Fruit fly (Drosophila melanogaster) whole organism, embryonic: ENCODE measurements around the gene CG4301.

Source experiments
- BEAF-32 ChIP-seq: fragments of 200-800 bp; sonication (Bioruptor generic); optimal IDR thresholded peaks from 3 replicates; lab custom pipeline; 2017; ENCODE audit warnings: missing biosample characterization, missing genetic modification characterization, mild to moderate bottlenecking, moderate library complexity, missing genetic modification reagents
- Bgb ChIP-seq: fragments of 200-800 bp; sonication (Bioruptor generic); IDR thresholded peaks from 2 replicates; pipeline ENCODE4 v1.3.6; 2022; ENCODE audit warnings: missing biosample characterization, missing genetic modification characterization; ENCODE audit not compliant: partially characterized antibody
- CG10274 ChIP-seq: fragments of 200-800 bp; sonication (Bioruptor generic); optimal IDR thresholded peaks from 3 replicates; lab custom pipeline; 2017; ENCODE audit warnings: missing biosample characterization, mild to moderate bottlenecking, missing genetic modification characterization
- CG10543 ChIP-seq: fragments of 200-800 bp; sonication (Bioruptor generic); optimal IDR thresholded peaks from 3 replicates; lab custom pipeline; 2017; ENCODE audit warnings: missing biosample characterization, mild to moderate bottlenecking, missing genetic modification characterization, moderate library complexity
- CG10654 ChIP-seq: fragments of 200-800 bp; sonication (Bioruptor generic); optimal IDR thresholded peaks from 2 replicates; lab custom pipeline; 2016; ENCODE audit warnings: missing biosample characterization, missing genetic modification characterization
- CG11093 ChIP-seq: fragments of 200-800 bp; sonication (Bioruptor generic); IDR thresholded peaks from 3 replicates; pipeline ENCODE4 v1.3.6; 2022; ENCODE audit warnings: missing biosample characterization, missing genetic modification characterization
- CG11456 ChIP-seq: fragments of 200-800 bp; sonication (Bioruptor generic); IDR thresholded peaks from 3 replicates; pipeline ENCODE4 v1.3.6; 2022; ENCODE audit warnings: missing biosample characterization, missing genetic modification characterization
- CG12391 ChIP-seq: fragments of 200-800 bp; sonication (Bioruptor generic); optimal IDR thresholded peaks from 3 replicates; lab custom pipeline; 2018; ENCODE audit warnings: missing biosample characterization, mild to moderate bottlenecking, missing genetic modification characterization, moderate library complexity
- CG15073 ChIP-seq: fragments of 200-800 bp; sonication (Bioruptor generic); optimal IDR thresholded peaks from 2 replicates; lab custom pipeline; 2016; ENCODE audit warnings: missing biosample characterization, missing genetic modification characterization
- CG15479 ChIP-seq: fragments of 200-800 bp; sonication (Bioruptor generic); optimal IDR thresholded peaks from 3 replicates; lab custom pipeline; 2019; ENCODE audit warnings: missing biosample characterization, mild to moderate bottlenecking, missing genetic modification characterization, moderate library complexity
- CG1602 ChIP-seq: fragments of 200-800 bp; sonication (Bioruptor generic); optimal IDR thresholded peaks from 3 replicates; lab custom pipeline; 2016; ENCODE audit warnings: missing biosample characterization, missing genetic modification characterization
- CG3065 ChIP-seq: fragments of 200-800 bp; sonication (Bioruptor generic); optimal IDR thresholded peaks from 2 replicates; lab custom pipeline; 2016; ENCODE audit warnings: missing biosample characterization, missing genetic modification characterization
- CG31365 ChIP-seq: fragments of 200-800 bp; sonication (Bioruptor generic); optimal IDR thresholded peaks from 2 replicates; lab custom pipeline; 2018; ENCODE audit warnings: missing biosample characterization, mild to moderate bottlenecking, missing genetic modification characterization
- CG3281 ChIP-seq: fragments of 200-800 bp; sonication (Bioruptor generic); optimal IDR thresholded peaks from 3 replicates; lab custom pipeline; 2017; ENCODE audit warnings: missing biosample characterization, mild to moderate bottlenecking, missing genetic modification characterization
- CG4282 ChIP-seq: fragments of 200-800 bp; sonication (Bioruptor generic); optimal IDR thresholded peaks from 2 replicates; lab custom pipeline; 2016; ENCODE audit warnings: missing biosample characterization, missing genetic modification characterization
- CG5180 ChIP-seq: fragments of 200-800 bp; sonication (Bioruptor generic); optimal IDR thresholded peaks from 3 replicates; lab custom pipeline; 2017; ENCODE audit warnings: missing biosample characterization, missing genetic modification characterization, mild to moderate bottlenecking, moderate library complexity, missing genetic modification reagents
- CG6654 ChIP-seq: fragments of 200-800 bp; sonication (Bioruptor generic); optimal IDR thresholded peaks from 2 replicates; lab custom pipeline; 2017; ENCODE audit warnings: missing biosample characterization, mild to moderate bottlenecking, missing genetic modification characterization
- CG6854 ChIP-seq: fragments of 200-800 bp; sonication (Bioruptor generic); optimal IDR thresholded peaks from 3 replicates; lab custom pipeline; 2017; ENCODE audit warnings: missing biosample characterization, mild to moderate bottlenecking, missing genetic modification characterization
- CG9727 ChIP-seq: fragments of 200-800 bp; sonication (Bioruptor generic); optimal IDR thresholded peaks from 3 replicates; lab custom pipeline; 2017; ENCODE audit warnings: missing biosample characterization, mild to moderate bottlenecking, missing genetic modification characterization
- CG9797 ChIP-seq: fragments of 200-800 bp; sonication (Bioruptor generic); optimal IDR thresholded peaks from 3 replicates; lab custom pipeline; 2018; ENCODE audit warnings: missing biosample characterization, mild to moderate bottlenecking, missing genetic modification characterization
- Dref ChIP-seq: fragments of 200-800 bp; sonication (Bioruptor generic); IDR thresholded peaks from 2 replicates; pipeline ENCODE4 v1.3.6; 2022; ENCODE audit warnings: missing biosample characterization, missing genetic modification characterization
- ERR ChIP-seq: fragments of 200-800 bp; sonication (Bioruptor generic); optimal IDR thresholded peaks from 2 replicates; lab custom pipeline; 2016; ENCODE audit warnings: missing biosample characterization, missing genetic modification characterization
- HLH4C ChIP-seq: fragments of 200-800 bp; sonication (Bioruptor generic); IDR thresholded peaks from 3 replicates; pipeline ENCODE4 v1.3.6; 2022; ENCODE audit warnings: missing biosample characterization, missing genetic modification characterization; ENCODE audit not compliant: partially characterized antibody
- Hr51 ChIP-seq, 2 experiments: fragments of 200-800 bp; sonication (Bioruptor generic); optimal IDR thresholded peaks; 2 replicates in 1 of 2; 3 replicates in 1 of 2; lab custom pipeline; 2016 to 2018; ENCODE audit warnings: missing biosample characterization in 2 of 2, missing genetic modification characterization in 2 of 2, mild to moderate bottlenecking in 1 of 2, moderate library complexity in 1 of 2
- Meics ChIP-seq: fragments of 200-800 bp; sonication (Bioruptor generic); optimal IDR thresholded peaks from 2 replicates; lab custom pipeline; 2017; ENCODE audit warnings: missing biosample characterization, mild to moderate bottlenecking, missing genetic modification characterization
- Myb ChIP-seq: fragments of 200-800 bp; sonication (Bioruptor generic); optimal IDR thresholded peaks from 2 replicates; lab custom pipeline; 2016; ENCODE audit warnings: missing biosample characterization, missing genetic modification characterization
- NC2β ChIP-seq: fragments of 200-800 bp; sonication (Bioruptor generic); optimal IDR thresholded peaks from 2 replicates; lab custom pipeline; 2016; ENCODE audit warnings: missing biosample characterization, missing genetic modification characterization
- Nf-YC ChIP-seq: fragments of 200-800 bp; optimal IDR thresholded peaks from 3 replicates; lab custom pipeline; 2019; ENCODE audit warnings: missing biosample characterization, mild to moderate bottlenecking, missing genetic modification characterization, moderate library complexity
- Stat92E ChIP-seq, 3 experiments: fragments of >200 bp in 2 of 3; fragments of 200-800 bp in 1 of 3; sonication (Bioruptor generic) in 1 of 3; optimal IDR thresholded peaks; 2 replicates each; lab custom pipeline; 2017 to 2019; ENCODE audit warnings: missing biosample characterization in 3 of 3, missing genetic modification characterization in 3 of 3, mild to moderate bottlenecking in 1 of 3, moderate library complexity in 1 of 3
- Vsx1 ChIP-seq: fragments of 200-800 bp; sonication (Bioruptor generic); optimal IDR thresholded peaks from 2 replicates; lab custom pipeline; 2017; ENCODE audit warnings: missing biosample characterization, mild to moderate bottlenecking, missing genetic modification characterization, missing genetic modification reagents
- Xbp1 ChIP-seq: fragments of 200-800 bp; sonication (Bioruptor generic); optimal IDR thresholded peaks from 3 replicates; lab custom pipeline; 2016; ENCODE audit warnings: missing biosample characterization, mild to moderate bottlenecking, missing genetic modification characterization
- aop ChIP-seq: fragments of 200-800 bp; sonication (Bioruptor generic); IDR thresholded peaks from 2 replicates; pipeline ENCODE4 v1.3.6; 2022; ENCODE audit warnings: missing biosample characterization, missing genetic modification characterization
- ara ChIP-seq: fragments of 200-800 bp; sonication (Bioruptor generic); IDR thresholded peaks from 2 replicates; pipeline ENCODE4 v1.3.6; 2022; ENCODE audit warnings: missing biosample characterization, missing genetic modification characterization
- ash1 ChIP-seq: fragments of 200-800 bp; sonication (Bioruptor generic); optimal IDR thresholded peaks from 2 replicates; lab custom pipeline; 2018; ENCODE audit warnings: missing biosample characterization, mild to moderate bottlenecking, missing genetic modification characterization
- cas ChIP-seq: fragments of 200-800 bp; sonication (Bioruptor generic); IDR thresholded peaks from 2 replicates; pipeline ENCODE4 v1.3.6; 2022; ENCODE audit warnings: missing biosample characterization, missing genetic modification characterization
- ci ChIP-seq: fragments of 200-800 bp; sonication (Bioruptor generic); IDR thresholded peaks from 3 replicates; pipeline ENCODE4 v1.3.6; 2022; ENCODE audit warnings: missing biosample characterization, missing genetic modification characterization
- ham ChIP-seq: fragments of 200-800 bp; sonication (Bioruptor generic); IDR thresholded peaks from 2 replicates; pipeline ENCODE4 v1.3.6; 2022; ENCODE audit warnings: missing biosample characterization, missing genetic modification characterization
- lbe ChIP-seq: fragments of 200-800 bp; sonication (Bioruptor generic); optimal IDR thresholded peaks from 2 replicates; lab custom pipeline; 2016; ENCODE audit warnings: missing biosample characterization, mild to moderate bottlenecking, missing genetic modification characterization
- lilli ChIP-seq: fragments of 200-800 bp; sonication (Bioruptor generic); optimal IDR thresholded peaks from 3 replicates; lab custom pipeline; 2016; ENCODE audit warnings: missing biosample characterization, missing genetic modification characterization
- oc ChIP-seq: fragments of 200-800 bp; sonication (Bioruptor generic); optimal IDR thresholded peaks from 2 replicates; lab custom pipeline; 2018; ENCODE audit warnings: missing biosample characterization, mild to moderate bottlenecking, missing genetic modification characterization, moderate library complexity
- sens ChIP-seq: fragments of 200-800 bp; sonication (Bioruptor generic); peaks from one replicate; lab custom pipeline; 2016; ENCODE audit warnings: missing biosample characterization, missing genetic modification characterization
- seq ChIP-seq: fragments of 200-800 bp; sonication (Bioruptor generic); IDR thresholded peaks from 2 replicates; pipeline ENCODE4 v1.3.6; 2022; ENCODE audit warnings: missing biosample characterization, missing genetic modification characterization
- slp2 ChIP-seq: fragments of 200-800 bp; sonication (Bioruptor generic); optimal IDR thresholded peaks from 2 replicates; lab custom pipeline; 2016; ENCODE audit warnings: missing biosample characterization, missing genetic modification characterization
- sna ChIP-seq: fragments of 200-800 bp; sonication (Bioruptor generic); IDR thresholded peaks from 2 replicates; pipeline ENCODE4 v1.3.6; 2022; ENCODE audit warnings: missing biosample characterization, missing genetic modification characterization; ENCODE audit not compliant: partially characterized antibody
- sr ChIP-seq: fragments of 200-800 bp; sonication (Bioruptor generic); IDR thresholded peaks from 3 replicates; pipeline ENCODE4 v1.3.6; 2022; ENCODE audit warnings: missing biosample characterization, missing genetic modification characterization
- stwl ChIP-seq: fragments of 200-800 bp; sonication (Bioruptor generic); optimal IDR thresholded peaks from 3 replicates; lab custom pipeline; 2018; ENCODE audit warnings: missing biosample characterization, mild to moderate bottlenecking, missing genetic modification characterization, moderate library complexity
- tap ChIP-seq: fragments of 200-800 bp; optimal IDR thresholded peaks from 3 replicates; lab custom pipeline; 2019; ENCODE audit warnings: missing biosample characterization, mild to moderate bottlenecking, missing genetic modification characterization, moderate library complexity
- tup ChIP-seq: fragments of 200-800 bp; sonication (Bioruptor generic); optimal IDR thresholded peaks from 2 replicates; lab custom pipeline; 2016; ENCODE audit warnings: missing biosample characterization, mild to moderate bottlenecking, missing genetic modification characterization, moderate library complexity
- vfl ChIP-seq: fragments of 200-800 bp; sonication (Bioruptor generic); optimal IDR thresholded peaks from 2 replicates; lab custom pipeline; 2016; ENCODE audit warnings: missing biosample characterization, missing genetic modification characterization
- zen ChIP-seq: fragments of 200-800 bp; sonication (Bioruptor generic); optimal IDR thresholded peaks from 3 replicates; lab custom pipeline; 2018; ENCODE audit warnings: missing biosample characterization, mild to moderate bottlenecking, missing genetic modification characterization, moderate library complexity

Gene CG4301

DNA sequence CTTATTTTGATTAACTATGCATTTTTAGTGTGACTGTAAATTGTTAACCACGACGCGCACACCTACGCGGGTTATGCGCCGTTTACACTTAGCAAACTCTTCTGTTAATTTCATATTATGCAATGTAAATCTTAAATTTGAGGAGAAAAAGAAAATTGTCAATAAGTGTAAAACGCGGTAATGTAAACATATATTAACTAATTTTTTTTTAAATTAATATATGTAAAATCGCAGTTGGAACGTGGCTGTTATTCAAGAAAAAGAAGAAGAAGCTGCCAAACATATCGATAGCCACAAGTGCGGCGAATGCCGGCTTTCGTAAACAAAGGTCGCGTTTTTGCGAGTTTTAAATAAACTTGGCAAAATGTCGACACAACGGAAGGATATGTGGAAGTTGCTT, 13.9 kb upstream of the CG4301 start, which contains the start of the genes TH1 and mei-41 (continued):
- TF ChIP-seq Nf-YC (tag; lab: Kevin White, UChicago) (no peak), CG31365 (tag; lab: Kevin White, UChicago) (no peak), CG10654 (GFP tag; lab: Kevin White, UChicago) (peak; percentile 85), CG10274 (GFP tag; lab: Kevin White, UChicago) (peak; percentile 19), tap (tag; lab: Kevin White, UChicago) (no peak), lilli (GFP tag; lab: Kevin White, UChicago) (no peak), BEAF-32 (GFP tag; lab: Kevin White, UChicago) (peak; percentile 63), Xbp1 (peak; percentile 89), ara (GFP tag; lab: Robert Waterston, UW) (peak; percentile 93), sens (GFP tag; lab: Kevin White, UChicago) (no peak), tup (GFP tag; lab: Kevin White, UChicago) (peak; percentile 81), Myb (GFP tag; lab: Kevin White, UChicago) (peak; percentile 12), CG4282 (no peak), seq (GFP tag; lab: Robert Waterston, UW) (peak; percentile 92), lbe (no peak), ham (GFP tag; lab: Robert Waterston, UW) (peak; percentile 47; the same call in 1 of the 2 replicates), sr (GFP tag; lab: Robert Waterston, UW) (no peak; the same call in 2 of the 3 replicates), Dref (GFP tag; lab: Robert Waterston, UW) (peak; percentile 70), oc (tag; lab: Kevin White, UChicago) (peak; percentile 80), stwl (tag; lab: Kevin White, UChicago) (peak; percentile 74), HLH4C (GFP tag; lab: Robert Waterston, UW) (peak; percentile 43; the same call in 1 of the 3 replicates), CG9797 (GFP tag; lab: Kevin White, UChicago) (peak; percentile 78), Vsx1 (GFP tag; lab: Kevin White, UChicago) (no peak), vfl (GFP tag; lab: Kevin White, UChicago) (peak; percentile 77), CG3065 (GFP tag; lab: Kevin White, UChicago) (peak; percentile 74), CG10543 (no peak), CG3281 (no peak), Meics (GFP tag; lab: Kevin White, UChicago) (peak; percentile 86), cas (GFP tag; lab: Robert Waterston, UW) (peak; percentile 90), Bgb (peak; percentile 43; the same call in 1 of the 2 replicates), aop (GFP tag; lab: Robert Waterston, UW) (peak; percentile 66; the same call in 1 of the 2 replicates), CG1602 (GFP tag; lab: Kevin White, UChicago) (peak; percentile 91), CG11093 (peak; percentile 94), Stat92E (GFP tag; optimal IDR thresholded peaks at IDR 0.05; lab: Kevin White, UChicago) (no peak), CG9727 (GFP tag; lab: Kevin White, UChicago) (peak; percentile 91), sna (GFP tag; lab: Robert Waterston, UW) (no peak), CG5180 (GFP tag; lab: Kevin White, UChicago) (no peak), ERR (GFP tag; lab: Kevin White, UChicago) (no peak), Hr51 (GFP tag; optimal IDR thresholded peaks at IDR 0.05; lab: Kevin White, UChicago) (peak in 1 of 2 experiments; percentile 51), ash1 (GFP tag; lab: Kevin White, UChicago) (no peak), ci (GFP tag; lab: Robert Waterston, UW) (peak; percentile 93), CG11456 (peak; percentile 95), CG6854 (GFP tag; lab: Kevin White, UChicago) (peak; percentile 37), NC2β (GFP tag; lab: Kevin White, UChicago) (peak; percentile 27), slp2 (GFP tag; lab: Kevin White, UChicago) (peak; percentile 48), CG15479 (GFP tag; lab: Kevin White, UChicago) (no peak), CG6654 (peak; percentile 59), CG15073 (GFP tag; lab: Kevin White, UChicago) (peak; percentile 52), CG12391 (peak; percentile 92), zen (tag; lab: Kevin White, UChicago) (peak; percentile 93)
